Fruit fly (Drosophila melanogaster) whole organism, embryonic: ENCODE results near the gene simj.

Source experiments
- C15 ChIP-seq: fragments of 200-800 bp; sonication (Bioruptor generic); IDR thresholded peaks from 3 replicates; pipeline ENCODE4 v1.3.6; 2022; ENCODE audit warnings: missing biosample characterization, missing genetic modification characterization
- CG10431 ChIP-seq: fragments of 200-800 bp; sonication (Bioruptor generic); optimal IDR thresholded peaks from 3 replicates; lab custom pipeline; 2018; ENCODE audit warnings: missing biosample characterization, mild to moderate bottlenecking, missing genetic modification characterization
- CG11695 ChIP-seq: fragments of 200-800 bp; sonication (Bioruptor generic); IDR thresholded peaks from 3 replicates; pipeline ENCODE4 v1.3.6; 2022; ENCODE audit warnings: missing biosample characterization, missing genetic modification characterization
- CG12071 ChIP-seq: fragments of 200-800 bp; sonication (Bioruptor generic); optimal IDR thresholded peaks from 3 replicates; lab custom pipeline; 2018; ENCODE audit warnings: missing biosample characterization, mild to moderate bottlenecking, missing genetic modification characterization
- CG12104 ChIP-seq: fragments of 200-800 bp; sonication (Bioruptor generic); optimal IDR thresholded peaks from 3 replicates; lab custom pipeline; 2016; ENCODE audit warnings: missing biosample characterization, missing genetic modification characterization
- CG12942 ChIP-seq: fragments of 200-800 bp; sonication (Bioruptor generic); optimal IDR thresholded peaks from 3 replicates; lab custom pipeline; 2016; ENCODE audit warnings: missing biosample characterization, missing genetic modification characterization
- CG13424 ChIP-seq: fragments of 200-800 bp; sonication (Bioruptor generic); optimal IDR thresholded peaks from 2 replicates; lab custom pipeline; 2019; ENCODE audit warnings: missing biosample characterization, mild to moderate bottlenecking, missing genetic modification characterization, moderate library complexity
- CG1529 ChIP-seq: fragments of 200-800 bp; sonication (Bioruptor generic); optimal IDR thresholded peaks from 3 replicates; lab custom pipeline; 2018; ENCODE audit warnings: missing biosample characterization, missing genetic modification characterization
- CG1602 ChIP-seq: fragments of 200-800 bp; sonication (Bioruptor generic); optimal IDR thresholded peaks from 3 replicates; lab custom pipeline; 2016; ENCODE audit warnings: missing biosample characterization, missing genetic modification characterization
- CG16779 ChIP-seq: fragments of 200-800 bp; sonication (Bioruptor generic); IDR thresholded peaks from 2 replicates; pipeline ENCODE4 v1.3.6; 2022; ENCODE audit warnings: missing biosample characterization, missing genetic modification characterization
- CG18764 ChIP-seq: fragments of 200-800 bp; sonication (Bioruptor generic); optimal IDR thresholded peaks from 3 replicates; lab custom pipeline; 2016; ENCODE audit warnings: missing biosample characterization, missing genetic modification characterization
- CG4282 ChIP-seq: fragments of 200-800 bp; sonication (Bioruptor generic); optimal IDR thresholded peaks from 2 replicates; lab custom pipeline; 2016; ENCODE audit warnings: missing biosample characterization, missing genetic modification characterization
- CG4360 ChIP-seq: fragments of 200-800 bp; sonication (Bioruptor generic); IDR thresholded peaks from 2 replicates; pipeline ENCODE4 v1.3.6; 2022; ENCODE audit warnings: missing biosample characterization, missing genetic modification characterization
- CG5245 ChIP-seq: fragments of 200-800 bp; sonication (Bioruptor generic); optimal IDR thresholded peaks from 3 replicates; lab custom pipeline; 2016; ENCODE audit warnings: missing biosample characterization, missing genetic modification characterization
- CG8089 ChIP-seq: fragments of 200-800 bp; sonication (Bioruptor generic); optimal IDR thresholded peaks from 3 replicates; lab custom pipeline; 2016; ENCODE audit warnings: missing biosample characterization, missing genetic modification characterization
- CrebB ChIP-seq: fragments of 200-800 bp; sonication (Bioruptor generic); optimal IDR thresholded peaks from 3 replicates; lab custom pipeline; 2018; ENCODE audit warnings: missing biosample characterization, mild to moderate bottlenecking, missing genetic modification characterization
- Dfd ChIP-seq, 2 experiments: fragments of >200 bp; optimal IDR thresholded peaks; 2 replicates each; lab custom pipeline; 2017; ENCODE audit warnings: missing biosample characterization in 2 of 2, missing genetic modification characterization in 2 of 2
- Dll ChIP-seq: fragments of 200-800 bp; sonication (Bioruptor generic); IDR thresholded peaks from 4 replicates; pipeline ENCODE4 v1.3.6; 2022; ENCODE audit warnings: missing biosample characterization, missing genetic modification characterization; ENCODE audit not compliant: partially characterized antibody
- Elba2 ChIP-seq: fragments of 200-800 bp; sonication (Bioruptor generic); optimal IDR thresholded peaks from 3 replicates; lab custom pipeline; 2016; ENCODE audit warnings: missing biosample characterization, missing genetic modification characterization
- Nf-YC ChIP-seq: fragments of 200-800 bp; optimal IDR thresholded peaks from 3 replicates; lab custom pipeline; 2019; ENCODE audit warnings: missing biosample characterization, mild to moderate bottlenecking, missing genetic modification characterization, moderate library complexity
- Sin3A ChIP-seq: fragments of >200 bp; optimal IDR thresholded peaks from 2 replicates; lab custom pipeline; 2018
- Xbp1 ChIP-seq: fragments of 200-800 bp; sonication (Bioruptor generic); optimal IDR thresholded peaks from 3 replicates; lab custom pipeline; 2016; ENCODE audit warnings: missing biosample characterization, mild to moderate bottlenecking, missing genetic modification characterization
- ap ChIP-seq: fragments of 200-800 bp; sonication (Bioruptor generic); IDR thresholded peaks from 2 replicates; pipeline ENCODE4 v1.3.6; 2022; ENCODE audit warnings: missing biosample characterization, missing genetic modification characterization
- ara ChIP-seq: fragments of 200-800 bp; sonication (Bioruptor generic); IDR thresholded peaks from 2 replicates; pipeline ENCODE4 v1.3.6; 2022; ENCODE audit warnings: missing biosample characterization, missing genetic modification characterization
- crp ChIP-seq, 2 experiments: fragments of 200-800 bp; sonication (Bioruptor generic); optimal IDR thresholded peaks; 2 replicates in 1 of 2; 3 replicates in 1 of 2; lab custom pipeline; 2017; ENCODE audit warnings: missing biosample characterization in 2 of 2, missing genetic modification characterization in 2 of 2, mild to moderate bottlenecking in 1 of 2, moderate library complexity in 1 of 2
- disco-r ChIP-seq: fragments of 200-800 bp; sonication (Bioruptor generic); optimal IDR thresholded peaks from 2 replicates; lab custom pipeline; 2016; ENCODE audit warnings: missing biosample characterization, missing genetic modification characterization
- dmrt11E ChIP-seq: fragments of 200-800 bp; sonication (Bioruptor generic); optimal IDR thresholded peaks from 3 replicates; lab custom pipeline; 2018; ENCODE audit warnings: missing biosample characterization, mild to moderate bottlenecking, missing genetic modification characterization, moderate library complexity
- dmrt99B ChIP-seq: fragments of 200-800 bp; sonication (Bioruptor generic); optimal IDR thresholded peaks from 2 replicates; lab custom pipeline; 2018; ENCODE audit warnings: missing biosample characterization, mild to moderate bottlenecking, missing genetic modification characterization, moderate library complexity
- dpn ChIP-seq, 2 experiments: fragments of 200-800 bp; sonication (Bioruptor generic); optimal IDR thresholded peaks; 3 replicates each; lab custom pipeline; 2016; ENCODE audit warnings: missing biosample characterization in 2 of 2, missing genetic modification characterization in 2 of 2
- gcm ChIP-seq: fragments of 200-800 bp; sonication (Bioruptor generic); optimal IDR thresholded peaks from 2 replicates; lab custom pipeline; 2019; ENCODE audit warnings: missing biosample characterization, mild to moderate bottlenecking, missing genetic modification characterization, moderate library complexity
- ham ChIP-seq: fragments of 200-800 bp; sonication (Bioruptor generic); IDR thresholded peaks from 2 replicates; pipeline ENCODE4 v1.3.6; 2022; ENCODE audit warnings: missing biosample characterization, missing genetic modification characterization
- jing ChIP-seq: fragments of 200-800 bp; sonication (Bioruptor generic); optimal IDR thresholded peaks from 2 replicates; lab custom pipeline; 2018; ENCODE audit warnings: missing biosample characterization, mild to moderate bottlenecking, missing genetic modification characterization
- odd ChIP-seq: fragments of 200-800 bp; sonication (Bioruptor generic); optimal IDR thresholded peaks from 2 replicates; lab custom pipeline; 2017; ENCODE audit warnings: missing biosample characterization, mild to moderate bottlenecking, missing genetic modification characterization
- pita ChIP-seq: fragments of 200-800 bp; sonication (Bioruptor generic); optimal IDR thresholded peaks from 2 replicates; lab custom pipeline; 2017; ENCODE audit warnings: missing biosample characterization, mild to moderate bottlenecking, missing genetic modification characterization
- pnt ChIP-seq: fragments of 200-800 bp; sonication (Bioruptor generic); optimal IDR thresholded peaks from 3 replicates; lab custom pipeline; 2016; ENCODE audit warnings: missing biosample characterization, missing genetic modification characterization
- ro ChIP-seq: fragments of 200-800 bp; sonication (Bioruptor generic); IDR thresholded peaks from 2 replicates; pipeline ENCODE4 v1.3.6; 2022; ENCODE audit warnings: missing biosample characterization, missing genetic modification characterization
- schlank ChIP-seq: fragments of 200-800 bp; sonication (Bioruptor generic); optimal IDR thresholded peaks from 2 replicates; lab custom pipeline; 2018; ENCODE audit warnings: missing biosample characterization, mild to moderate bottlenecking, missing genetic modification characterization
- sd ChIP-seq: fragments of 200-800 bp; sonication (Bioruptor generic); optimal IDR thresholded peaks from 3 replicates; lab custom pipeline; 2018; ENCODE audit warnings: missing biosample characterization, mild to moderate bottlenecking, missing genetic modification characterization, moderate library complexity
- tin ChIP-seq: fragments of 200-800 bp; sonication (Bioruptor generic); optimal IDR thresholded peaks from 3 replicates; lab custom pipeline; 2016; ENCODE audit warnings: missing biosample characterization, missing genetic modification characterization
- toy ChIP-seq: fragments of 200-800 bp; sonication (Bioruptor generic); IDR thresholded peaks from 2 replicates; pipeline ENCODE4 v1.3.6; 2022; ENCODE audit warnings: missing biosample characterization, missing genetic modification characterization

Gene simj

dm6 chr3L:10656451-10657198 is 7.9 kb upstream of the simj start (continued):
- TF ChIP-seq odd (GFP tag; lab: Kevin White, UChicago) (peak; percentile 70), pnt (GFP tag; lab: Kevin White, UChicago) (peak; percentile 41), toy (no peak), crp (GFP tag; optimal IDR thresholded peaks at IDR 0.05; lab: Kevin White, UChicago) (peak in 1 of 2 experiments; percentile 12), CG18764 (GFP tag; lab: Kevin White, UChicago) (peak; percentile 69), CG13424 (tag; lab: Kevin White, UChicago) (peak; percentile 49), Sin3A (no peak), CG12942 (GFP tag; lab: Kevin White, UChicago) (peak; percentile 62), CG4282 (no peak), schlank (tag; lab: Kevin White, UChicago) (peak; percentile 78), gcm (GFP tag; lab: Kevin White, UChicago) (peak; percentile 57), CG12071 (GFP tag; lab: Kevin White, UChicago) (peak; percentile 88), ap (peak; percentile 30; the same call in 1 of the 2 replicates), CG16779 (GFP tag; lab: Robert Waterston, UW) (no peak), CG10431 (GFP tag; lab: Kevin White, UChicago) (peak; percentile 43), CrebB (tag; lab: Kevin White, UChicago) (peak; percentile 85), dmrt11E (tag; lab: Kevin White, UChicago) (peak; percentile 42), Dll (GFP tag; lab: Robert Waterston, UW) (no peak), jing (GFP tag; lab: Kevin White, UChicago) (peak; percentile 16), pita (GFP tag; lab: Kevin White, UChicago) (no peak), ara (GFP tag; lab: Robert Waterston, UW) (no peak; the same call in 1 of the 2 replicates), C15 (GFP tag; lab: Robert Waterston, UW) (0 out of 3 replicates have a peak, but pooled peaks have one; percentile 34), CG1602 (GFP tag; lab: Kevin White, UChicago) (peak; percentile 33), Xbp1 (GFP tag; lab: Kevin White, UChicago) (peak; percentile 4), CG12104 (GFP tag; lab: Kevin White, UChicago) (peak; percentile 38), dmrt99B (tag; lab: Kevin White, UChicago) (peak; percentile 63), CG8089 (GFP tag; lab: Kevin White, UChicago) (peak; percentile 72), disco-r (GFP tag; lab: Kevin White, UChicago) (peak; percentile 12), dpn (GFP tag; optimal IDR thresholded peaks at IDR 0.05; lab: Kevin White, UChicago) (peak; percentile 32 to 62), ro (GFP tag; lab: Robert Waterston, UW) (no peak), sd (tag; lab: Kevin White, UChicago) (peak; percentile 12), Elba2 (GFP tag; lab: Kevin White, UChicago) (no peak), Dfd (GFP tag; optimal IDR thresholded peaks at IDR 0.05; lab: Kevin White, UChicago) (no peak), CG4360 (GFP tag; lab: Robert Waterston, UW) (peak; percentile 27; the same call in 1 of the 2 replicates), CG11695 (GFP tag; lab: Robert Waterston, UW) (peak; percentile 15; the same call in 1 of the 3 replicates), ham (GFP tag; lab: Robert Waterston, UW) (no peak), Nf-YC (tag; lab: Kevin White, UChicago) (peak; percentile 7), CG5245 (GFP tag; lab: Kevin White, UChicago) (peak; percentile 23), CG1529 (GFP tag; lab: Kevin White, UChicago) (peak; percentile 67), tin (GFP tag; lab: Kevin White, UChicago) (no peak)
